Worm (Caenorhabditis elegans) whole organism, L4/young adult: ENCODE data around the gene tmbi-4.

Experiments
- W03F9.2 ChIP-seq: fragments of 150-350 bp; optimal IDR thresholded peaks from 2 replicates; lab custom pipeline; 2014; ENCODE audit warnings: missing biosample characterization, missing genetic modification characterization
- dao-5 ChIP-seq: sonication (generic microtip); optimal IDR thresholded peaks from 2 replicates; lab custom pipeline; 2016; ENCODE audit warnings: missing genotype, missing genetic modification characterization, moderate library complexity, missing compliant biosample characterization
- him-1 ChIP-seq: sonication (generic microtip); optimal IDR thresholded peaks from 2 replicates; lab custom pipeline; 2016; ENCODE audit warnings: missing genotype, missing genetic modification reagents, missing genetic modification characterization, missing compliant biosample characterization

ce11 chrX:9168239-9168638, 17.7 kb downstream of the tmbi-4 start, which contains the start of gene B0563.9:
- TF ChIP-seq dao-5 (tag; lab: Kevin White, UChicago): no peak
- TF ChIP-seq W03F9.2 (tag; lab: Kevin White, UChicago): no peak
- no peak for TF ChIP-seq him-1
